Fruit fly (Drosophila melanogaster) whole organism, embryonic: ENCODE results near the gene fig.

ENCODE experiments used
- ATbp ChIP-seq: fragments of 200-800 bp; sonication (Bioruptor generic); optimal IDR thresholded peaks from 2 replicates; lab custom pipeline; 2017; ENCODE audit warnings: missing biosample characterization, mild to moderate bottlenecking, missing genetic modification characterization, missing genetic modification reagents
- Asciz ChIP-seq: fragments of 200-800 bp; sonication (Bioruptor generic); optimal IDR thresholded peaks from 2 replicates; lab custom pipeline; 2017; ENCODE audit warnings: missing biosample characterization, mild to moderate bottlenecking, missing genetic modification characterization, missing genetic modification reagents
- CG10274 ChIP-seq: fragments of 200-800 bp; sonication (Bioruptor generic); optimal IDR thresholded peaks from 3 replicates; lab custom pipeline; 2017; ENCODE audit warnings: missing biosample characterization, mild to moderate bottlenecking, missing genetic modification characterization
- CG11560 ChIP-seq: fragments of 200-800 bp; sonication (Bioruptor generic); IDR thresholded peaks from 3 replicates; pipeline ENCODE4 v1.3.6; 2022; ENCODE audit warnings: missing biosample characterization, missing genetic modification characterization
- CG14860 ChIP-seq: fragments of 200-800 bp; sonication (Bioruptor generic); IDR thresholded peaks from 3 replicates; pipeline ENCODE4 v1.3.6; 2022; ENCODE audit warnings: missing biosample characterization, missing genetic modification characterization; ENCODE audit not compliant: partially characterized antibody
- CG15479 ChIP-seq: fragments of 200-800 bp; sonication (Bioruptor generic); optimal IDR thresholded peaks from 3 replicates; lab custom pipeline; 2019; ENCODE audit warnings: missing biosample characterization, mild to moderate bottlenecking, missing genetic modification characterization, moderate library complexity
- CG2120 ChIP-seq: fragments of 200-800 bp; sonication (Bioruptor generic); optimal IDR thresholded peaks from 3 replicates; lab custom pipeline; 2016; ENCODE audit warnings: missing biosample characterization, missing genetic modification characterization
- CG30403 ChIP-seq: fragments of 200-800 bp; sonication (Bioruptor generic); optimal IDR thresholded peaks from 3 replicates; lab custom pipeline; 2016; ENCODE audit warnings: missing biosample characterization, missing genetic modification characterization
- CG3065 ChIP-seq: fragments of 200-800 bp; sonication (Bioruptor generic); optimal IDR thresholded peaks from 2 replicates; lab custom pipeline; 2016; ENCODE audit warnings: missing biosample characterization, missing genetic modification characterization
- CG31365 ChIP-seq: fragments of 200-800 bp; sonication (Bioruptor generic); optimal IDR thresholded peaks from 2 replicates; lab custom pipeline; 2018; ENCODE audit warnings: missing biosample characterization, mild to moderate bottlenecking, missing genetic modification characterization
- CG31441 ChIP-seq: fragments of 200-800 bp; sonication (Bioruptor generic); IDR thresholded peaks from 2 replicates; pipeline ENCODE4 v1.3.6; 2022; ENCODE audit warnings: missing biosample characterization, missing genetic modification characterization
- CG3163 ChIP-seq: fragments of 200-800 bp; sonication (Bioruptor generic); optimal IDR thresholded peaks from 3 replicates; lab custom pipeline; 2016; ENCODE audit warnings: missing biosample characterization, missing genetic modification characterization
- CG3407 ChIP-seq: fragments of 200-800 bp; sonication (Bioruptor generic); optimal IDR thresholded peaks from 2 replicates; lab custom pipeline; 2018; ENCODE audit warnings: missing biosample characterization, mild to moderate bottlenecking, missing genetic modification characterization
- CG6854 ChIP-seq: fragments of 200-800 bp; sonication (Bioruptor generic); optimal IDR thresholded peaks from 3 replicates; lab custom pipeline; 2017; ENCODE audit warnings: missing biosample characterization, mild to moderate bottlenecking, missing genetic modification characterization
- CG7271 ChIP-seq: fragments of 200-800 bp; sonication (Bioruptor generic); optimal IDR thresholded peaks from 2 replicates; lab custom pipeline; 2018; ENCODE audit warnings: missing biosample characterization, mild to moderate bottlenecking, missing genetic modification characterization, moderate library complexity
- Chrac-16 ChIP-seq: fragments of 200-800 bp; sonication (Bioruptor generic); optimal IDR thresholded peaks from 3 replicates; lab custom pipeline; 2016; ENCODE audit warnings: missing biosample characterization, missing genetic modification characterization
- D ChIP-seq, 2 experiments: fragments of 200-800 bp in 1 of 2; fragments of >200 bp in 1 of 2; sonication (Bioruptor generic) in 1 of 2; optimal IDR thresholded peaks; 2 replicates in 1 of 2; 3 replicates in 1 of 2; lab custom pipeline; 2017; ENCODE audit warnings: mild to moderate bottlenecking in 1 of 2, missing biosample characterization in 1 of 2, missing genetic modification characterization in 1 of 2, missing genetic modification reagents in 1 of 2
- Dad ChIP-seq: fragments of 200-800 bp; sonication (Bioruptor generic); optimal IDR thresholded peaks from 3 replicates; lab custom pipeline; 2016; ENCODE audit warnings: missing biosample characterization, missing genetic modification characterization
- Dbx ChIP-seq: fragments of 200-800 bp; sonication (Bioruptor generic); IDR thresholded peaks from 3 replicates; pipeline ENCODE4 v1.3.6; 2022; ENCODE audit warnings: missing biosample characterization, missing genetic modification characterization
- Fer2 ChIP-seq: fragments of 200-800 bp; sonication (Bioruptor generic); optimal IDR thresholded peaks from 2 replicates; lab custom pipeline; 2018; ENCODE audit warnings: missing biosample characterization, mild to moderate bottlenecking, missing genetic modification characterization, moderate library complexity
- HmgZ ChIP-seq: fragments of 200-800 bp; sonication (Bioruptor generic); optimal IDR thresholded peaks from 2 replicates; lab custom pipeline; 2018; ENCODE audit warnings: missing biosample characterization, mild to moderate bottlenecking, missing genetic modification characterization
- Hmr ChIP-seq: fragments of 200-800 bp; sonication (Bioruptor generic); optimal IDR thresholded peaks from 3 replicates; lab custom pipeline; 2017; ENCODE audit warnings: mild to moderate bottlenecking, missing biosample characterization, missing genetic modification reagents, missing genetic modification characterization
- Hmx ChIP-seq: fragments of 200-800 bp; sonication (Bioruptor generic); optimal IDR thresholded peaks from 2 replicates; lab custom pipeline; 2016; ENCODE audit warnings: missing biosample characterization, missing genetic modification characterization
- Hr39 ChIP-seq: fragments of >200 bp; optimal IDR thresholded peaks from 2 replicates; lab custom pipeline; 2017
- Trl ChIP-seq, 3 experiments: fragments of >200 bp in 2 of 3; fragments of 200-800 bp in 1 of 3; sonication (Bioruptor generic) in 1 of 3; optimal IDR thresholded peaks; 2 replicates in 1 of 3; 3 replicates in 2 of 3; lab custom pipeline; 2016 to 2017; ENCODE audit warnings: missing biosample characterization in 1 of 3, missing genetic modification characterization in 1 of 3
- Usf ChIP-seq: fragments of 200-800 bp; sonication (Bioruptor generic); optimal IDR thresholded peaks from 2 replicates; lab custom pipeline; 2017; ENCODE audit warnings: missing genotype, missing biosample characterization, missing genetic modification characterization
- Vsx1 ChIP-seq: fragments of 200-800 bp; sonication (Bioruptor generic); optimal IDR thresholded peaks from 2 replicates; lab custom pipeline; 2017; ENCODE audit warnings: missing biosample characterization, mild to moderate bottlenecking, missing genetic modification characterization, missing genetic modification reagents
- Xbp1 ChIP-seq: fragments of 200-800 bp; sonication (Bioruptor generic); optimal IDR thresholded peaks from 3 replicates; lab custom pipeline; 2016; ENCODE audit warnings: missing biosample characterization, mild to moderate bottlenecking, missing genetic modification characterization
- ab ChIP-seq: fragments of 200-800 bp; sonication (Bioruptor generic); optimal IDR thresholded peaks from 2 replicates; lab custom pipeline; 2016; ENCODE audit warnings: missing biosample characterization, missing genetic modification characterization
- ac ChIP-seq: fragments of 200-800 bp; sonication (Bioruptor generic); optimal IDR thresholded peaks from 3 replicates; lab custom pipeline; 2017; ENCODE audit warnings: missing biosample characterization, mild to moderate bottlenecking, missing genetic modification characterization
- bab2 ChIP-seq: fragments of 200-800 bp; sonication (Bioruptor generic); optimal IDR thresholded peaks from 2 replicates; lab custom pipeline; 2016; ENCODE audit warnings: missing biosample characterization, missing genetic modification characterization
- bcd ChIP-seq: fragments of 200-800 bp; sonication (Bioruptor generic); optimal IDR thresholded peaks from 2 replicates; lab custom pipeline; 2017; ENCODE audit warnings: missing biosample characterization, mild to moderate bottlenecking, missing genetic modification characterization
- chm ChIP-seq: fragments of 200-800 bp; sonication (Bioruptor generic); IDR thresholded peaks from 2 replicates; pipeline ENCODE4 v1.3.6; 2022; ENCODE audit warnings: missing biosample characterization, missing genetic modification characterization
- corto ChIP-seq: fragments of 200-800 bp; sonication (Bioruptor generic); optimal IDR thresholded peaks from 2 replicates; lab custom pipeline; 2016; ENCODE audit warnings: missing biosample characterization, mild to moderate bottlenecking, missing genetic modification characterization, moderate library complexity
- eyg ChIP-seq: fragments of 200-800 bp; sonication (Bioruptor generic); optimal IDR thresholded peaks from 3 replicates; lab custom pipeline; 2016; ENCODE audit warnings: missing biosample characterization, missing genetic modification characterization
- insv ChIP-seq, 2 experiments: fragments of 200-800 bp; sonication (Bioruptor generic); optimal IDR thresholded peaks; 3 replicates each; lab custom pipeline; 2016 to 2018; ENCODE audit warnings: missing biosample characterization in 2 of 2, missing genetic modification characterization in 2 of 2
- lilli ChIP-seq: fragments of 200-800 bp; sonication (Bioruptor generic); optimal IDR thresholded peaks from 3 replicates; lab custom pipeline; 2016; ENCODE audit warnings: missing biosample characterization, missing genetic modification characterization
- lola ChIP-seq, 3 experiments: fragments of >200 bp in 2 of 3; fragments of 200-800 bp in 1 of 3; sonication (Bioruptor generic) in 1 of 3; optimal IDR thresholded peaks; 2 replicates each; lab custom pipeline; 2017 to 2019; ENCODE audit warnings: missing biosample characterization in 3 of 3, missing genetic modification characterization in 3 of 3, mild to moderate bottlenecking in 1 of 3, moderate library complexity in 1 of 3
- mirr ChIP-seq: fragments of 200-800 bp; sonication (Bioruptor generic); optimal IDR thresholded peaks from 3 replicates; lab custom pipeline; 2018; ENCODE audit warnings: missing biosample characterization, mild to moderate bottlenecking, missing genetic modification characterization
- pfk ChIP-seq: fragments of 200-800 bp; sonication (Bioruptor generic); optimal IDR thresholded peaks from 2 replicates; lab custom pipeline; 2018; ENCODE audit warnings: missing biosample characterization, mild to moderate bottlenecking, missing genetic modification characterization, moderate library complexity
- pum ChIP-seq: fragments of 200-800 bp; sonication (Bioruptor generic); optimal IDR thresholded peaks from 2 replicates; lab custom pipeline; 2016; ENCODE audit warnings: missing biosample characterization, missing genetic modification characterization
- row ChIP-seq: fragments of 200-800 bp; sonication (Bioruptor generic); IDR thresholded peaks from 3 replicates; pipeline ENCODE4 v1.3.6; 2022; ENCODE audit warnings: missing biosample characterization, missing genetic modification characterization
- sens ChIP-seq: fragments of 200-800 bp; sonication (Bioruptor generic); peaks from one replicate; lab custom pipeline; 2016; ENCODE audit warnings: missing biosample characterization, missing genetic modification characterization
- seq ChIP-seq: fragments of 200-800 bp; sonication (Bioruptor generic); IDR thresholded peaks from 2 replicates; pipeline ENCODE4 v1.3.6; 2022; ENCODE audit warnings: missing biosample characterization, missing genetic modification characterization
- slbo ChIP-seq: fragments of 200-800 bp; sonication (Bioruptor generic); IDR thresholded peaks from 2 replicates; pipeline ENCODE4 v1.3.6; 2022; ENCODE audit warnings: missing biosample characterization, missing genetic modification characterization
- sob ChIP-seq: fragments of 200-800 bp; sonication (Bioruptor generic); IDR thresholded peaks from 2 replicates; pipeline ENCODE4 v1.3.6; 2022; ENCODE audit warnings: missing biosample characterization, missing genetic modification characterization
- toy ChIP-seq: fragments of 200-800 bp; sonication (Bioruptor generic); IDR thresholded peaks from 2 replicates; pipeline ENCODE4 v1.3.6; 2022; ENCODE audit warnings: missing biosample characterization, missing genetic modification characterization
- tx ChIP-seq: fragments of 200-800 bp; sonication (Bioruptor generic); optimal IDR thresholded peaks from 2 replicates; lab custom pipeline; 2016; ENCODE audit warnings: missing biosample characterization, missing genetic modification characterization
- unpg ChIP-seq: fragments of 200-800 bp; sonication (Bioruptor generic); optimal IDR thresholded peaks from 3 replicates; lab custom pipeline; 2018; ENCODE audit warnings: missing biosample characterization, mild to moderate bottlenecking, missing genetic modification characterization, moderate library complexity

The fig gene

dm6 chr3R:29772090-29772794 is 8.0 kb downstream of the fig start (continued):
- no peak for TF ChIP-seq Vsx1 (GFP tag; lab: Kevin White, UChicago)
- TF ChIP-seq corto (GFP tag; lab: Kevin White, UChicago): no peak
- peak; percentile 64 for TF ChIP-seq CG30403 (GFP tag; lab: Kevin White, UChicago)
- no peak for TF ChIP-seq D (optimal IDR thresholded peaks at IDR 0.05; lab: Kevin White, UChicago)
- peak; percentile 6 for TF ChIP-seq D (GFP tag; optimal IDR thresholded peaks at IDR 0.05; lab: Kevin White, UChicago)
- no peak for TF ChIP-seq Fer2 (tag; lab: Kevin White, UChicago)
- TF ChIP-seq sens: peak; percentile 91
- no peak for TF ChIP-seq seq (GFP tag; lab: Robert Waterston, UW)
- TF ChIP-seq CG7271: no peak
- TF ChIP-seq Trl (optimal IDR thresholded peaks at IDR 0.05; lab: Kevin White, UChicago): peak in 1 of 2 experiments; percentile 96
- TF ChIP-seq Trl (GFP tag; optimal IDR thresholded peaks at IDR 0.05; lab: Kevin White, UChicago): peak; percentile 47
- TF ChIP-seq chm (GFP tag; lab: Robert Waterston, UW): no peak
- TF ChIP-seq tx (GFP tag; lab: Kevin White, UChicago): no peak
- TF ChIP-seq Dad (GFP tag; lab: Kevin White, UChicago): no peak
- no peak for TF ChIP-seq unpg (GFP tag; lab: Kevin White, UChicago)
- no peak for TF ChIP-seq pfk (GFP tag; lab: Kevin White, UChicago)
- no peak for TF ChIP-seq CG15479
- TF ChIP-seq mirr (GFP tag; lab: Kevin White, UChicago): no peak
- no peak for TF ChIP-seq ac
- TF ChIP-seq row (GFP tag; lab: Robert Waterston, UW): peak; percentile 82
- TF ChIP-seq Chrac-16 (GFP tag; lab: Kevin White, UChicago): peak; percentile 14
- no peak for TF ChIP-seq ab (GFP tag; lab: Kevin White, UChicago)
- TF ChIP-seq Dbx (GFP tag; lab: Robert Waterston, UW): no peak
- peak; percentile 44 for TF ChIP-seq slbo (GFP tag; lab: Robert Waterston, UW)
- peak; percentile 13 for TF ChIP-seq Hmx
- peak; percentile 13 for TF ChIP-seq CG2120 (GFP tag; lab: Kevin White, UChicago)
- TF ChIP-seq pum: peak; percentile 3
- TF ChIP-seq CG14860 (GFP tag; lab: Robert Waterston, UW): 0 out of 3 replicates have a peak, but pooled peaks have one; percentile 15
- peak in 1 of 3 experiments; percentile 69 for TF ChIP-seq lola (GFP tag; optimal IDR thresholded peaks at IDR 0.05; lab: Kevin White, UChicago)
- no peak for TF ChIP-seq CG11560 (tag; lab: Robert Waterston, UW)
- TF ChIP-seq CG3407 (GFP tag; lab: Kevin White, UChicago): no peak
- TF ChIP-seq CG3163 (GFP tag; lab: Kevin White, UChicago): no peak
- TF ChIP-seq insv (GFP tag; optimal IDR thresholded peaks at IDR 0.05; lab: Kevin White, UChicago): no peak
- peak; percentile 54; the same call in 1 of the 2 replicates for TF ChIP-seq sob (GFP tag; lab: Robert Waterston, UW)
- TF ChIP-seq toy (GFP tag; lab: Robert Waterston, UW): no peak
- no peak for TF ChIP-seq CG6854
- TF ChIP-seq bcd (GFP tag; lab: Kevin White, UChicago): peak; percentile 49
- peak; percentile 15 for TF ChIP-seq CG10274 (GFP tag; lab: Kevin White, UChicago)
- no peak for TF ChIP-seq CG31365
- no peak for TF ChIP-seq ATbp (GFP tag; lab: Kevin White, UChicago)
- TF ChIP-seq eyg (GFP tag; lab: Kevin White, UChicago): no peak
- no peak for TF ChIP-seq Asciz (GFP tag; lab: Kevin White, UChicago)
- TF ChIP-seq Hmr: no peak
- peak; percentile 32; the same call in 1 of the 2 replicates for TF ChIP-seq CG31441 (GFP tag; lab: Robert Waterston, UW)
- no peak for TF ChIP-seq HmgZ (tag; lab: Kevin White, UChicago)
- no peak for TF ChIP-seq Hr39 (lab: Kevin White, UChicago)
- TF ChIP-seq CG3065 (GFP tag; lab: Kevin White, UChicago): no peak
- TF ChIP-seq Usf (GFP tag; lab: Kevin White, UChicago): peak; percentile 51
- TF ChIP-seq lilli (GFP tag; lab: Kevin White, UChicago): peak; percentile 20
- TF ChIP-seq bab2 (GFP tag; lab: Kevin White, UChicago): no peak
- TF ChIP-seq Xbp1 (GFP tag; lab: Kevin White, UChicago): peak; percentile 9
